Fruit fly (Drosophila melanogaster) S2 (cell line): ENCODE results near the gene prd1.

Experiments
- CG8478 ChIP-seq: fragments of >200 bp; optimal IDR thresholded peaks from 2 replicates; lab custom pipeline; 2018
- CTCF ChIP-seq, 2 experiments: fragments of >200 bp; optimal IDR thresholded peaks; 2 replicates each; lab custom pipeline; 2018

- no peak for TF ChIP-seq CG8478
- TF ChIP-seq CTCF (optimal IDR thresholded peaks at IDR 0.05; lab: Kevin White, UChicago), result no peak
These were observed 44.2 kb upstream of the prd1 start for dm6 chr3R:11830757-11831586.
